In the genomic region with DNA sequence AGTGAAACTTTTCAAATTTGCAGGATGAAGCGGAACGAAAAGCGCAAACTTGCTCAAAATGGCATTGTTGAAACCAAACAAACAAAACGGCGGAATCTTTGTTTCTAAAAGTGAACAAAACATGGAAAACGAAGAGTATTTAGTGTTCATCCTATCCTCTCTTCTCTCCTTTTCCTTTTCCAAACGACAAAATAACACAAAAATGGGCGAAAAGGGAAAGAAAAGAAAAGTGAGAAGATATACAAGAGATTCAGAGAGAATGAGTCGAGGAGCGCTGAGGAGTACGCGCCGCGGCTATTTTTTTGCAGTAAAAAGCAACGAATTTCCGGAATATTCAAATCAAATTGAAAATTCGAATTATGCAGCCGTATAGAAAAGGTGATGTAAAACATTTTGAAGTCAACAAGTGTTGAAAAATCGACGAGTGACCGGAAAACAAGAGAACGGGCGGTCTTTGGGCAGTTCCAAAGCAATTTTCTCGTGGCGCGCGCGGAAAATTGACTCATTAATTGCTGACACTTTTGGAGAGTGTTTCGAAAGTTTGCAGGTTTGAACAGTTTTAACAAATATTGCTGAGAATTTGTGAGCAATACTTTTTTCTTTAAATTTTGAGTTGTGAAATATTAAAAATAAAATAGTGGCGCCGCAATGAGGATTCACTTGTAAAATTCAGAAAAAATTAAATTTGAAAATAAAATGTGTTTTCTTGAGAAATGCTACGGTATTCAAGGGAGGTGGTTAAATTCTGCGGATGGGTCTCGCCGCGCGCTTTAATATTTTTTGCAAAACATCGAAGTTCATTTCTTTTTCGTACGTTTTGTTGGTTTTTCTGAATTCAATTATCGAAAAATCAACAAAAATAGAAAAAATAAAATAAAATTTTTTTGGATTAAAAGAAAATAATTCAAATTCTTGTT, we compare ENCODE assay signal across 1 worm cellular context.
TF ChIP-seq lines count a peak whose summit lies in the region.

No protein-coding gene starts in this region.

TF ChIP-seq in whole organism, young adult, 124 proteins besides CTCF, POLR2A, EP300 and RAD21 (continued from another document):
- TF ChIP-seq F52B5.7 (tag; optimal IDR thresholded peaks at IDR 0.05; lab: Kevin White, UChicago) (no peak), D2030.7 (GFP tag; IDR thresholded peaks at IDR 0.05; lab: Robert Waterston, UW) (no peak), attf-6 (GFP tag; IDR thresholded peaks at IDR 0.05; lab: Robert Waterston, UW) (no peak), T07F8.4 (tag; optimal IDR thresholded peaks at IDR 0.05; lab: Kevin White, UChicago) (no peak), sea-2 (GFP tag; IDR thresholded peaks at IDR 0.05; lab: Robert Waterston, UW) (no peak), unc-62 (GFP tag; optimal IDR thresholded peaks at IDR 0.05; lab: Kevin White, UChicago) (no peak), B0035.1 (tag; optimal IDR thresholded peaks at IDR 0.05; lab: Kevin White, UChicago) (no peak), Y79H2A.3 (GFP tag; conservative IDR thresholded peaks at IDR 0.05; lab: Robert Waterston, UW) (peak; percentile 63; the same call in 1 of the 2 replicates)
